Worm (Caenorhabditis elegans): ENCODE results near the gene Y43F8C.11.

DNA sequence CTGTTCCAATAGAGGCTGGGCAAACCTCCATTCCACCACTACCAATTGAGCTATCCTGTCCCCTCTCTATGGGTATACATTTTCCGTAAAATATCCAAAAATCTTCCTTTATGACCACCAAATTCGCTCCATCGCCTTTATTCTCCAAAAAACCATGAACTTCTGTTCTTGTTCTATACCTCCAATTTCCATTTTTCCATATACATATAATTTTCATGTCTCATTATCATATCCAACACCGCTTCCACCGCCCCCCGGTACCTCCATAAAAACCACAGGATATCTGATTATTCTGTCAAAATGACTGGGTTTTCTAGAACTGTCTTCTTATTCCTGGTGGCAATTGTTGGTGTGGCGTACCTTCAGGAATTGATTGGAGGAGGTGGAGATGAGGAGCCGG lies 45.8 kb downstream of the Y43F8C.11 start, which contains the start of gene Y43F8C.17:
- TF ChIP-seq nhr-237 (tag; optimal IDR thresholded peaks at IDR 0.05) (no peak), nhr-11 (tag; optimal IDR thresholded peaks at IDR 0.05) (no peak), unc-62 (GFP tag; optimal IDR thresholded peaks at IDR 0.05) (no peak)

Data from whole organism, L2 larva.